Worm (Caenorhabditis elegans): ENCODE results near the gene myo-2.

DNA sequence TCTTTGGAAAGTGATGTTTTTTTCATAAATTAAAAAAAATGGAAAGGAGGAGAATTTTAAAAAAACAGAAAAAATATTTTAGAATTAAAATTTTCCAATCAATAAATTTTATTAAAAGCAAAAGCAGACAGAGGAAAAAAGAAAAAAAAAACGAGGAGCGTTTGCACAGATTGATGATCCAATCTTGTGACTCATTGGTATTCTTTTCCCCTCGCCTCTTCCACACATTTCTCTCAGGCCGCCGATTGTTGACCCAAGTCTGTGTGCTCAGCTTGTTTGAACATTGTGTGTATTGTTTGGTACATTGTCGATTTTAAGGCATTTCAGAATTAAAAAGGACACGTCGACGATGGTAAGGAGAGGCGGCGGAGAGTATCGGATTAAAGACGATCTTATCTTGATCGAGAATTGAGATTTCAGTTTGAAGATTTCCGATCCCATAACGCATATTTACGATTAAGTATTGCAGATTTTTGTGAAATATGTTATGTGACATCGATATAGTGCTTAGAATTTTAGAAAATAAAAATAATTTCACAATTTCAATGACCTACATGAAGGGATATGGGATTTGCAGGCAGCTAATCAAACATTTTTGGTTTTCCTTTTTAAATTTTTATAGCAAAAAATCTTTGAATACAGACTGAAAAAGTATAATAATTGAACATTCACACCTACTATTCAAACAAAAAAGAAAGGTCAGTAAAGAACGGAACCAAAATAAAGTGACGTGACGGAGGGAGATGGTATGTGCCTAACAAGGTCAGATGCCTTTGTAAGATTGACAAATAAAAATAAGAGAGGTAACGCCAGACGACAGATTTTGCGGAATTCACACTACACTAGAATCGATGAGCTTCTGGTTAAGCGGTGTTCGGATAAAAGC is 48.0 kb downstream of the myo-2 start:
- no peak for TF ChIP-seq nhr-237 (tag; optimal IDR thresholded peaks at IDR 0.05)
- TF ChIP-seq ztf-11 (tag; optimal IDR thresholded peaks at IDR 0.05): no peak
- no peak for TF ChIP-seq skn-1 (tag; optimal IDR thresholded peaks at IDR 0.05)
- TF ChIP-seq lin-13 (GFP tag; optimal IDR thresholded peaks at IDR 0.05): no peak
- no peak for TF ChIP-seq tlp-1 (tag; optimal IDR thresholded peaks at IDR 0.05)
- no peak for TF ChIP-seq lin-39 (tag; optimal IDR thresholded peaks at IDR 0.05)
- TF ChIP-seq ceh-82 (tag; optimal IDR thresholded peaks at IDR 0.05): no peak

All from whole organism, L1 larva.